Fruit fly (Drosophila melanogaster): Measurements from ENCODE around the gene CG7164.

CG7164 gene

DNA sequence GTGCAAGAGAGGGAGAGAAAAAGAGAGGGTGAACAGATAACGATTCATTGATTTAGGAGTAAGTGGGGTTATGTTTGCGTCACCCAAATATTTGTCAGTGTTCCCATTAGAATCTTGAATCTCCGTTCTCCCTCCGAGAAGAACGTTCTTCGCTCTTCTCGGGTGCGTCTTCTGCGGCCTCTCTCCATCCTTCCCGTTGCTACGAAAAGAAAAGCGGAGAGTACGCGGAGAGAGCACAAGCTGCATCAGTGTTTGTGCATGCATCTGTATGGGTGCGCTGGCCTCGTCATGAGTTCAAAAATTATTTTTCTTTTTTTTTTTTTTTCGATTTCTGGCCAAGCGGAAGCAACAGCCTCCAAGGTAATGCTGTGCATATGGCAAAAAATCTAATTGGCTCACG lies 47.6 kb downstream of the CG7164 start:
- TF ChIP-seq Rel (GFP tag; optimal IDR thresholded peaks at IDR 0.05) (peak; percentile 10), Rel (tag; optimal IDR thresholded peaks at IDR 0.05) (no peak), Dif (GFP tag; optimal IDR thresholded peaks at IDR 0.05; ENCODE audit: partially characterized antibody) (peak; percentile 88), jim (GFP tag; optimal IDR thresholded peaks at IDR 0.05) (no peak), lola (GFP tag; optimal IDR thresholded peaks at IDR 0.05) (no peak), sage (GFP tag; optimal IDR thresholded peaks at IDR 0.05) (no peak), sv (GFP tag; optimal IDR thresholded peaks at IDR 0.05) (no peak), N (GFP tag; optimal IDR thresholded peaks at IDR 0.05) (peak; percentile 62), Hr83 (GFP tag; optimal IDR thresholded peaks at IDR 0.05; ENCODE audit: poor library complexity, severe bottlenecking) (peak; percentile 56), rgr (GFP tag; optimal IDR thresholded peaks at IDR 0.05) (peak; percentile 41), OdsH (GFP tag; optimal IDR thresholded peaks at IDR 0.05) (no peak), Hnf4 (GFP tag; optimal IDR thresholded peaks at IDR 0.05) (peak; percentile 11), dl (GFP tag; optimal IDR thresholded peaks at IDR 0.05; ENCODE audit: insufficient read depth in 1 of 2, partially characterized antibody in 2 of 2) (peak; percentile 54 to 55), ey (GFP tag; optimal IDR thresholded peaks at IDR 0.05) (no peak)

All from whole organism, wandering third instar larva.